Worm (Caenorhabditis elegans): Measurements from ENCODE around the gene pept-2.

ce11 chrIV:10815950-10816349 is 25.5 kb downstream of the pept-2 start:
- TF ChIP-seq elt-3 (tag; optimal IDR thresholded peaks at IDR 0.05) (no peak), lin-13 (tag; optimal IDR thresholded peaks at IDR 0.05) (no peak), nhr-28 (tag; optimal IDR thresholded peaks at IDR 0.05) (no peak), sptf-1 (tag; optimal IDR thresholded peaks at IDR 0.05) (no peak), blmp-1 (tag; optimal IDR thresholded peaks at IDR 0.05) (peak; percentile 33), M03D4.4 (tag; optimal IDR thresholded peaks at IDR 0.05) (no peak), unc-62 (GFP tag; optimal IDR thresholded peaks at IDR 0.05) (no peak), lsy-2 (tag; optimal IDR thresholded peaks at IDR 0.05) (no peak), elt-1 (tag; optimal IDR thresholded peaks at IDR 0.05; ENCODE audit: borderline replicate concordance, insufficient read depth) (no peak), ces-1 (GFP tag; optimal IDR thresholded peaks at IDR 0.05) (no peak), zip-8 (tag; optimal IDR thresholded peaks at IDR 0.05) (no peak)
